Worm (Caenorhabditis elegans) whole organism, L2 larva: ENCODE data around the gene enpl-1.

ENCODE experiments used
- F13H6.1 ChIP-seq: sonication (generic microtip); optimal IDR thresholded peaks from 2 replicates; lab custom pipeline; 2016; ENCODE audit warnings: missing genetic modification characterization, missing compliant biosample characterization
- ZK546.5 ChIP-seq: sonication (generic microtip); optimal IDR thresholded peaks from 2 replicates; lab custom pipeline; 2017; ENCODE audit warnings: missing biosample characterization, missing genetic modification characterization
- fos-1 ChIP-seq: fragments of 150-350 bp; optimal IDR thresholded peaks from 2 replicates; lab custom pipeline; 2014; ENCODE audit warnings: missing biosample characterization, missing genetic modification characterization
- lin-11 ChIP-seq: fragments of 150-350 bp; sonication (generic microtip); optimal IDR thresholded peaks from 2 replicates; lab custom pipeline; 2014; ENCODE audit warnings: missing biosample characterization, missing genetic modification characterization, inconsistent platforms, mixed read lengths
- mdl-1 ChIP-seq, 2 experiments: fragments of 150-350 bp in 1 of 2; sonication (generic microtip) in 1 of 2; optimal IDR thresholded peaks; 2 replicates each; lab custom pipeline; 2017; ENCODE audit warnings: missing biosample characterization in 2 of 2, missing genetic modification characterization in 2 of 2
- nhr-11 ChIP-seq: fragments of 150-350 bp; optimal IDR thresholded peaks from 2 replicates; lab custom pipeline; 2014; ENCODE audit warnings: missing biosample characterization, missing genetic modification characterization
- nhr-23 ChIP-seq: fragments of 150-350 bp; optimal IDR thresholded peaks from 2 replicates; lab custom pipeline; 2014; ENCODE audit warnings: missing biosample characterization, missing genetic modification reagents, missing genetic modification characterization
- nhr-77 ChIP-seq: fragments of 150-350 bp; optimal IDR thresholded peaks from 2 replicates; lab custom pipeline; 2014; ENCODE audit warnings: missing biosample characterization, missing genetic modification characterization
- snpc-4 ChIP-seq: fragments of 150-350 bp; optimal IDR thresholded peaks from 2 replicates; lab custom pipeline; 2014; ENCODE audit warnings: missing biosample characterization, missing genetic modification characterization
- unc-39 ChIP-seq: fragments of 150-350 bp; optimal IDR thresholded peaks from 2 replicates; lab custom pipeline; 2014; ENCODE audit warnings: missing biosample characterization, missing genetic modification characterization
- unc-55 ChIP-seq: fragments of 150-350 bp; sonication (generic microtip); optimal IDR thresholded peaks from 3 replicates; lab custom pipeline; 2014; ENCODE audit warnings: missing biosample characterization, missing genetic modification reagents, missing genetic modification characterization
- unc-62 ChIP-seq: fragments of 150-350 bp; optimal IDR thresholded peaks from 2 replicates; lab custom pipeline; 2014; ENCODE audit warnings: missing biosample characterization, missing genetic modification reagents, missing genetic modification characterization

ce11 chrIV:11102608-11103007 lies 16.5 kb upstream of the enpl-1 start, which contains the start of gene srlf-17:
- TF ChIP-seq ZK546.5 (tag; lab: Kevin White, UChicago) (no peak), unc-39 (tag; lab: Kevin White, UChicago) (no peak), unc-62 (GFP tag; lab: Kevin White, UChicago) (no peak), F13H6.1 (no peak), mdl-1 (tag; optimal IDR thresholded peaks at IDR 0.05; lab: Kevin White, UChicago) (no peak), nhr-11 (tag; lab: Kevin White, UChicago) (no peak), unc-55 (GFP tag; lab: Kevin White, UChicago) (no peak), fos-1 (no peak), snpc-4 (no peak), nhr-77 (no peak), lin-11 (tag; lab: Kevin White, UChicago) (no peak), nhr-23 (tag; lab: Kevin White, UChicago) (no peak)
